Fruit fly (Drosophila melanogaster): ENCODE data around the gene PIG-F.

Gene PIG-F

dm6 chr3L:19590422-19590821, 21.8 kb upstream of the PIG-F start, which contains the start of gene CG14100 (continued):
- TF ChIP-seq CG1832 (GFP tag; optimal IDR thresholded peaks at IDR 0.05) = peak; percentile 13
- TF ChIP-seq chm (GFP tag; IDR thresholded peaks at IDR 0.05) = peak; percentile 100
- peak; percentile 100 for TF ChIP-seq CG17912 (GFP tag; optimal IDR thresholded peaks at IDR 0.05)
- TF ChIP-seq kah (GFP tag; optimal IDR thresholded peaks at IDR 0.05) = peak; percentile 100
- TF ChIP-seq gce (GFP tag; IDR thresholded peaks at IDR 0.05) = peak; percentile 100
- TF ChIP-seq CG11560 (tag; IDR thresholded peaks at IDR 0.05) = peak; percentile 98
- TF ChIP-seq tgo (GFP tag; IDR thresholded peaks at IDR 0.05) = peak; percentile 100
- peak; percentile 100 for TF ChIP-seq HmgZ (tag; optimal IDR thresholded peaks at IDR 0.05)
- TF ChIP-seq inv (GFP tag; IDR thresholded peaks at IDR 0.05; ENCODE audit: partially characterized antibody) = peak; percentile 39; the same call in 1 of the 2 replicates
- peak; percentile 100 for TF ChIP-seq CG7786 (GFP tag; optimal IDR thresholded peaks at IDR 0.05)
- peak; percentile 100 for TF ChIP-seq CG17328 (GFP tag; IDR thresholded peaks at IDR 0.05)
- peak; percentile 100 for TF ChIP-seq chif (GFP tag; optimal IDR thresholded peaks at IDR 0.05)
- peak; percentile 99 for TF ChIP-seq CG3407 (GFP tag; optimal IDR thresholded peaks at IDR 0.05)
- TF ChIP-seq Lhr (GFP tag; optimal IDR thresholded peaks at IDR 0.05) = peak; percentile 100
- peak; percentile 100 for TF ChIP-seq sr (GFP tag; IDR thresholded peaks at IDR 0.05)
- peak; percentile 100 for TF ChIP-seq ewg (GFP tag; optimal IDR thresholded peaks at IDR 0.05)
- TF ChIP-seq CG9215 (GFP tag; IDR thresholded peaks at IDR 0.05) = peak; percentile 100
- peak; percentile 100 for TF ChIP-seq dmrt99B (tag; optimal IDR thresholded peaks at IDR 0.05)
- TF ChIP-seq zen (tag; optimal IDR thresholded peaks at IDR 0.05) = peak; percentile 100
- TF ChIP-seq pzg (GFP tag; optimal IDR thresholded peaks at IDR 0.05) = peak; percentile 90
- TF ChIP-seq bigmax (GFP tag; optimal IDR thresholded peaks at IDR 0.05) = peak; percentile 95
- peak; percentile 100 for TF ChIP-seq CG10979 (tag; optimal IDR thresholded peaks at IDR 0.05)
- TF ChIP-seq CG11456 (GFP tag; IDR thresholded peaks at IDR 0.05) = peak; percentile 100
- TF ChIP-seq gem (tag; optimal IDR thresholded peaks at IDR 0.05) = peak; percentile 100
- peak; percentile 100 for TF ChIP-seq dysf (GFP tag; IDR thresholded peaks at IDR 0.05)
- TF ChIP-seq en (GFP tag; optimal IDR thresholded peaks at IDR 0.05) = peak; percentile 100
- peak; percentile 100 for TF ChIP-seq gt (GFP tag; IDR thresholded peaks at IDR 0.05)
- TF ChIP-seq lilli (GFP tag; optimal IDR thresholded peaks at IDR 0.05) = peak; percentile 100
- TF ChIP-seq CG15269 (tag; optimal IDR thresholded peaks at IDR 0.05) = peak; percentile 100
- no peak for TF ChIP-seq cad (GFP tag; optimal IDR thresholded peaks at IDR 0.05)
- TF ChIP-seq dan (GFP tag; IDR thresholded peaks at IDR 0.05) = peak; percentile 100
- peak; percentile 100 for TF ChIP-seq H15 (GFP tag; IDR thresholded peaks at IDR 0.05)
- peak; percentile 100 for TF ChIP-seq dati (GFP tag; IDR thresholded peaks at IDR 0.05)
- TF ChIP-seq CG15479 (GFP tag; optimal IDR thresholded peaks at IDR 0.05) = peak; percentile 94
- peak; percentile 100 for TF ChIP-seq sima (GFP tag; optimal IDR thresholded peaks at IDR 0.05)
- TF ChIP-seq mld (GFP tag; IDR thresholded peaks at IDR 0.05; ENCODE audit: partially characterized antibody) = no peak
- TF ChIP-seq CG6813 (GFP tag; optimal IDR thresholded peaks at IDR 0.05) = peak; percentile 100
- TF ChIP-seq Hr51 (GFP tag; optimal IDR thresholded peaks at IDR 0.05) = peak; percentile 100
- TF ChIP-seq Sox102F (GFP tag; optimal IDR thresholded peaks at IDR 0.05) = peak; percentile 100
- peak; percentile 100 for TF ChIP-seq Dad (GFP tag; optimal IDR thresholded peaks at IDR 0.05)
- peak; percentile 98 for TF ChIP-seq CG9437 (GFP tag; optimal IDR thresholded peaks at IDR 0.05)
- TF ChIP-seq hb (GFP tag; IDR thresholded peaks at IDR 0.05; ENCODE audit: partially characterized antibody) = no peak
- TF ChIP-seq Myb (GFP tag; optimal IDR thresholded peaks at IDR 0.05) = peak; percentile 99
- peak; percentile 100 for TF ChIP-seq tap (tag; optimal IDR thresholded peaks at IDR 0.05)
- peak; percentile 98 for TF ChIP-seq CG10274 (GFP tag; optimal IDR thresholded peaks at IDR 0.05)
- peak; percentile 100 for TF ChIP-seq Hr3 (GFP tag; optimal IDR thresholded peaks at IDR 0.05)
- peak; percentile 91 for TF ChIP-seq CG9797 (GFP tag; optimal IDR thresholded peaks at IDR 0.05)

Measured in whole organism, embryonic.